Worm (Caenorhabditis elegans): ENCODE data around the gene pho-10.

Gene pho-10

DNA sequence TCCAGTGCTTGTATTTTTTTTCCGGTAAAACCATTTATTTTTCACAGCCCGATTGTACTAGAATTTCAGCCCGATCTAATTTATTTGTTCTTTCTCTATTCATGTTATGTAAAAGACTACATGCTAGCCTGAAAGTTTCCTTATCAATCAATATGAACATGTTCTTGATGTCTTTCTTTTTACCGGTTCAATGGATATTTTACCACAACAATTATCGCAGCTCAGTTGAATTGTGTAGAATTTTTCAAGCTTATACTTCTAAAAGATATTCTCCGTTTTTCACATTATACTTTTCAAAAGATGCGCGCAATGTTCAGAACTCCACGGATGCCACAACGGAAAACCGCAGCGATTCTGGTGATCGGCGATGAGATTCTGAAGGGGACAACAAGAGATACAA is 23.5 kb upstream of the pho-10 start, which contains the start of gene flad-1:
Gene flad-1, plus strand, starts transcription at position 301 of the 400 bp plus-strand sequence.
- no peak for TF ChIP-seq lin-13 (GFP tag; optimal IDR thresholded peaks at IDR 0.05)
- TF ChIP-seq C34F6.9 (tag; optimal IDR thresholded peaks at IDR 0.05): no peak

DNA sequence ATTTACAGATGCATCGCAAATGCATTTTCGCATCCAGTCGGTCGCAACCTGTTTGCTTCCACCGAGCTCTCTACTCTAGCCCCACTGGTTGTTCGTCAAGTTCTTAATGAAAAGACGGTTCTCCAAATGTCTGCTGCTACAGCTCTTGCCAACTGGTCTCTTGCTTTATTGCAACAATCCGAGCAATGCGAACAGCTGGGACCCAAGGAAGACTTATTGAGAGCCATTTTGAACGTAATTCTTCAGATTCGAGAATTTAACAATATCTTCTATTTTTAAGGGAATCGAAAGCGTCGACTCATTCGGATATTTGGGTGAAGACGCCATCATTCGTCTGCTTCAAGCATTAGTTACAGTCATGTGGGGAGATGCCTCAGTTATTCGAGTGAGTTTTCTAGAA is 22.9 kb upstream of the pho-10 start:
- TF ChIP-seq nhr-6 (tag; optimal IDR thresholded peaks at IDR 0.05) (no peak), zag-1 (tag; optimal IDR thresholded peaks at IDR 0.05) (no peak), sem-4 (tag; optimal IDR thresholded peaks at IDR 0.05) (no peak), lin-11 (tag; optimal IDR thresholded peaks at IDR 0.05) (no peak), unc-62 (GFP tag; optimal IDR thresholded peaks at IDR 0.05) (no peak), lin-39 (tag; optimal IDR thresholded peaks at IDR 0.05) (no peak), Y55F3AM.14 (GFP tag; optimal IDR thresholded peaks at IDR 0.05) (no peak), egl-27 (tag; optimal IDR thresholded peaks at IDR 0.05) (no peak), gmeb-1 (tag; optimal IDR thresholded peaks at IDR 0.05) (no peak), mdl-1 (tag; optimal IDR thresholded peaks at IDR 0.05) (no peak), blmp-1 (tag; optimal IDR thresholded peaks at IDR 0.05; ENCODE audit: insufficient read depth) (no peak)

DNA sequence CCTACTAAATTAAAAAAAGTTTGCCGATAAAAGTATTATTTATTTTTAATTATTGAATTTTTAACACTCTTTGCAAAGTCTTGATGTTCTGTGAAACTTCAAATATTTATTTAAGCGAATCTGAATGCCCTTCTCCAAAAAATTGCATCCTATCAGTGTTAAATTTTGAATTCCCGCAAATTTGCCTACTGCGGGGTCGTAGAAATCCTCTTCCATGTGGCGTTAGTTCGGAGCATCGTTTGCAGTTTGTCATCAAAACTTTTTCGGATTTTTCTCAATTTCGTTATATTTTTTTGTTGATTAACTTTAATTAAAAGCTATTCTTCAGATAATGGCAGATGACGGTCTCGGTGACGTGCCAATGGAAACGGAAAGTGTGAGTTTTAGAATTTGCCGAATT is 20.1 kb upstream of the pho-10 start, which contains the start of gene ufd-3:
Gene ufd-3, plus strand, starts transcription at position 324 of the 400 bp plus-strand sequence.
- peak; percentile 82 for TF ChIP-seq nhr-25 (tag; optimal IDR thresholded peaks at IDR 0.05)
- TF ChIP-seq lin-11 (tag; optimal IDR thresholded peaks at IDR 0.05): peak; percentile 65
- no peak for TF ChIP-seq lin-39 (tag; optimal IDR thresholded peaks at IDR 0.05)
- peak; percentile 72 for TF ChIP-seq egl-27 (tag; optimal IDR thresholded peaks at IDR 0.05)
- TF ChIP-seq nhr-77 (tag; optimal IDR thresholded peaks at IDR 0.05): no peak
- peak; percentile 90 for TF ChIP-seq crh-2 (tag; optimal IDR thresholded peaks at IDR 0.05)
- TF ChIP-seq nhr-11 (tag; optimal IDR thresholded peaks at IDR 0.05): peak; percentile 16
- peak; percentile 97 for TF ChIP-seq gmeb-1 (tag; optimal IDR thresholded peaks at IDR 0.05)
- TF ChIP-seq nhr-21 (tag; optimal IDR thresholded peaks at IDR 0.05): peak; percentile 68
- TF ChIP-seq skn-1 (tag; optimal IDR thresholded peaks at IDR 0.05): peak; percentile 56
- peak; percentile 24 for TF ChIP-seq ama-1 (optimal IDR thresholded peaks at IDR 0.05)
- TF ChIP-seq ztf-4 (tag; optimal IDR thresholded peaks at IDR 0.05): peak; percentile 66
- TF ChIP-seq zag-1 (tag; optimal IDR thresholded peaks at IDR 0.05): peak; percentile 60
- no peak for TF ChIP-seq elt-1 (tag; optimal IDR thresholded peaks at IDR 0.05)
- no peak for TF ChIP-seq ceh-16 (tag; optimal IDR thresholded peaks at IDR 0.05)
- TF ChIP-seq C34F6.9 (tag; optimal IDR thresholded peaks at IDR 0.05): peak; percentile 95
- TF ChIP-seq unc-39 (tag; optimal IDR thresholded peaks at IDR 0.05): no peak
- peak; percentile 77 for TF ChIP-seq nhr-129 (tag; optimal IDR thresholded peaks at IDR 0.05)
- TF ChIP-seq sma-3 (GFP tag; optimal IDR thresholded peaks at IDR 0.05): peak; percentile 88
- peak; percentile 18 for TF ChIP-seq blmp-1 (tag; optimal IDR thresholded peaks at IDR 0.05; ENCODE audit: insufficient read depth)
- TF ChIP-seq R02D3.7 (tag; optimal IDR thresholded peaks at IDR 0.05): peak; percentile 47
- TF ChIP-seq alr-1 (tag; optimal IDR thresholded peaks at IDR 0.05): no peak
- peak; percentile 66 for TF ChIP-seq snpc-4 (tag; optimal IDR thresholded peaks at IDR 0.05)
- TF ChIP-seq F13H6.1 (tag; optimal IDR thresholded peaks at IDR 0.05): peak; percentile 84
- TF ChIP-seq nhr-6 (tag; optimal IDR thresholded peaks at IDR 0.05): peak; percentile 82
- TF ChIP-seq aly-2 (tag; optimal IDR thresholded peaks at IDR 0.05): no peak
- TF ChIP-seq mdl-1 (tag; optimal IDR thresholded peaks at IDR 0.05): peak in 1 of 2 experiments; percentile 6
- TF ChIP-seq lsy-2 (tag; optimal IDR thresholded peaks at IDR 0.05): peak; percentile 73 to 93
- TF ChIP-seq sma-9 (GFP tag; optimal IDR thresholded peaks at IDR 0.05): peak; percentile 91
- TF ChIP-seq sma-9 (tag; optimal IDR thresholded peaks at IDR 0.05): no peak
- peak; percentile 74 for TF ChIP-seq sem-4 (tag; optimal IDR thresholded peaks at IDR 0.05)
- TF ChIP-seq mab-5 (tag; optimal IDR thresholded peaks at IDR 0.05): peak; percentile 63
- peak; percentile 88 for TF ChIP-seq unc-55 (GFP tag; optimal IDR thresholded peaks at IDR 0.05)
- no peak for TF ChIP-seq unc-62 (GFP tag; optimal IDR thresholded peaks at IDR 0.05)
- TF ChIP-seq nhr-10 (tag; optimal IDR thresholded peaks at IDR 0.05): no peak
- peak; percentile 77 for TF ChIP-seq fos-1 (tag; optimal IDR thresholded peaks at IDR 0.05)
- peak; percentile 83 for TF ChIP-seq lin-13 (GFP tag; optimal IDR thresholded peaks at IDR 0.05)

DNA sequence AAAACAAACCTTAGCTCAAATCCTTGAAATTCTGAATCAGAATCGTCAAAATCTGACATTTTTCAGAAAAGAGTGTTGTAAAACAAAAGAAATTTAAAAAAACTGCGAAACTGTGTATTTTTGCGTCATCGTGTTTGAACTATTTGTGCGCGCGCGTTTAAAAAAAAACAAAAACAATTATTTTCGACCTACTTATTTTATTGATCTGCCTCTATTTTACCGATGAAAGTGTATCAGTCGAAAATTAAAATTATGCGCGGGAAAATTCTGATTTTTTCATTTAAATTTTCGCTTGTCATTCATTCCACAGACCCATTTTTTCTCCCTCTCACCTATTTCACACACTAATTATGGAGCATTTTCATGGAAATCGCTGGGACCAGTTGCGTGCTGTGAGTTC is 18.5 kb upstream of the pho-10 start, which contains the start of the genes C05C10.7 and C05C10.5:
Gene C05C10.7, minus strand, starts transcription at position 95 of the 400 bp plus-strand sequence.
Gene C05C10.5, plus strand, starts transcription at position 164 of the 400 bp plus-strand sequence.
- TF ChIP-seq nhr-10 (tag; optimal IDR thresholded peaks at IDR 0.05) (no peak), ztf-11 (tag; optimal IDR thresholded peaks at IDR 0.05) (no peak), mdl-1 (tag; optimal IDR thresholded peaks at IDR 0.05) (no peak), ztf-1 (GFP tag; conservative IDR thresholded peaks at IDR 0.05) (no peak), skn-1 (tag; optimal IDR thresholded peaks at IDR 0.05) (no peak), F13H6.1 (tag; optimal IDR thresholded peaks at IDR 0.05) (no peak), unc-55 (GFP tag; optimal IDR thresholded peaks at IDR 0.05) (no peak), crh-2 (tag; optimal IDR thresholded peaks at IDR 0.05) (no peak)

All from whole organism, L2 larva.